Worm (Caenorhabditis elegans): Measurements from ENCODE around the gene natc-2.

DNA sequence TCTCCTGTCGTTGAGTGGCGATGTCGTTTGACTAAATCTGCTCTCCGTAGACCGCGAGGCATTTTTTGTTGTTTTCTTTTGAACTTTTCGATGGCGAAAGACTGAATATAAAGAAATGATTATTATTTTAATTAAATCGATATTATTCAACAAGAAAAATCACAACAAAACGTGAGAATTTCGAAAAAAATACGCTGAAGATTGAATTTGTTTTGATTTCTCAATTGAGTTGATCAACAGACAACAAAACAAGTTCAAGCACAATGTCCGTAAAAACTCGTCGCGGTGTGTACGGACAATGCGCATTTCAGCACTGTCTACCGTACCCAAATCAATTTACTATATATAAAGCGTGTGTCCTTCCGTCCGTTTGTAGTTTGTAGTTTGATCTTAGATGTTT is 4.1 kb downstream of the natc-2 start, which contains the start of gene B0238.9:
- TF ChIP-seq cog-1 (tag; optimal IDR thresholded peaks at IDR 0.05) = no peak
- TF ChIP-seq T22C8.4 (GFP tag; IDR thresholded peaks at IDR 0.05) = no peak
- no peak for TF ChIP-seq tab-1 (GFP tag; IDR thresholded peaks at IDR 0.05)
- TF ChIP-seq med-1 (GFP tag; optimal IDR thresholded peaks at IDR 0.05; ENCODE audit: insufficient read depth) = no peak
- TF ChIP-seq flt-1 (GFP tag; IDR thresholded peaks at IDR 0.05) = no peak

Data from whole organism, midembryonic.